Worm (Caenorhabditis elegans): ENCODE results near the gene set-22.

DNA sequence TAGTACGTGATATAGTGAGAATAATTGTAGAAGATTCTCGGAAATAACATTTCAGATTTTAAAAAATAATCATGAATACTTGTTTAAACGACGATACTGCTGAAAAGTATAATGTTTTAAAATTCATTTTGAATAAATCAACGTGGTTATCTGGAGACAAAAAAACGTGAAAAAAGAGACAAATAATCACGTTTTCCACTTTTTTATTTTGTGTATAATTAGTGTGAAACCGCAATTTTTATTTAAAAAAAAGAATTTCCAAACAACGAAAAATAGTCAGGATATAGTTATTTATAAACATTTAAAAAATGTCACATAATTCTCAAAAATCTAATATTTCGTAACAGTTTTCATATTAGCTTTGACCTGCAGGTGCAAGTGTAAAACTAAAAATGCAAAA, 30.4 kb upstream of the set-22 start, which contains the start of gene F15H10.7:
- TF ChIP-seq hnd-1 (tag; optimal IDR thresholded peaks at IDR 0.05) (no peak), ama-1 (optimal IDR thresholded peaks at IDR 0.05) (no peak), sea-1 (GFP tag; conservative IDR thresholded peaks at IDR 0.05) (no peak), aly-1 (tag; optimal IDR thresholded peaks at IDR 0.05) (no peak), flt-1 (GFP tag; IDR thresholded peaks at IDR 0.05) (no peak)
